Worm (Caenorhabditis elegans) whole organism, early embryonic: ENCODE measurements around the gene vang-1.
"Not testable (repeated sequence)": the region's sequence is repeated elsewhere in the genome, so short reads cannot be mapped to it uniquely, and the experiment has no call there.

Experiments
- B0310.2 ChIP-seq: sonication (generic microtip); optimal IDR thresholded peaks from 2 replicates; lab custom pipeline; 2016; ENCODE audit warnings: mild to moderate bottlenecking, missing genetic modification characterization, missing compliant biosample characterization
- F13C5.2 ChIP-seq: sonication (generic microtip); optimal IDR thresholded peaks from 2 replicates; lab custom pipeline; 2017; ENCODE audit warnings: mild to moderate bottlenecking, missing genetic modification characterization, inconsistent platforms, missing compliant biosample characterization
- aly-1 ChIP-seq: sonication (generic microtip); optimal IDR thresholded peaks from 2 replicates; lab custom pipeline; 2016; ENCODE audit warnings: missing genetic modification characterization, missing compliant biosample characterization
- ama-1 ChIP-seq: fragments of 150-350 bp; optimal IDR thresholded peaks from 2 replicates; lab custom pipeline; 2014
- ceh-13 ChIP-seq: fragments of 200-800 bp; sonication (Bioruptor generic); optimal IDR thresholded peaks from 2 replicates; lab custom pipeline; 2018; ENCODE audit warnings: mild to moderate bottlenecking, missing genetic modification characterization, missing compliant biosample characterization
- ceh-36 ChIP-seq: sonication (generic microtip); optimal IDR thresholded peaks from 2 replicates; lab custom pipeline; 2016; ENCODE audit warnings: missing genetic modification characterization, inconsistent platforms, missing compliant biosample characterization
- ets-7 ChIP-seq: sonication (generic microtip); optimal IDR thresholded peaks from 2 replicates; lab custom pipeline; 2016; ENCODE audit warnings: missing genotype, missing genetic modification characterization, missing compliant biosample characterization
- flt-1 ChIP-seq: fragments of 200-800 bp; sonication (Bioruptor generic); IDR thresholded peaks from 2 replicates; pipeline ENCODE4 v1.3.6; 2022; ENCODE audit warnings: missing genetic modification characterization, missing compliant biosample characterization
- hmbx-1 ChIP-seq: sonication (generic microtip); optimal IDR thresholded peaks from 2 replicates; lab custom pipeline; 2016; ENCODE audit warnings: mild to moderate bottlenecking, missing genetic modification characterization, missing compliant biosample characterization
- hmg-4 ChIP-seq: fragments of 200-800 bp; sonication (Bioruptor generic); optimal IDR thresholded peaks from 2 replicates; lab custom pipeline; 2018; ENCODE audit warnings: mild to moderate bottlenecking, missing genetic modification characterization, missing compliant biosample characterization
- hnd-1 ChIP-seq: sonication (generic microtip); optimal IDR thresholded peaks from 2 replicates; lab custom pipeline; 2016; ENCODE audit warnings: missing genetic modification characterization, missing compliant biosample characterization
- pes-1 ChIP-seq: fragments of 200-800 bp; sonication (Bioruptor generic); IDR thresholded peaks from 2 replicates; pipeline ENCODE4 v1.3.6; 2022; ENCODE audit warnings: missing genetic modification reagents, missing genetic modification characterization, missing compliant biosample characterization
- scrt-1 ChIP-seq: fragments of 200-800 bp; sonication (Bioruptor generic); IDR thresholded peaks from 2 replicates; pipeline ENCODE4 v1.3.6; 2022; ENCODE audit warnings: missing genetic modification characterization, missing compliant biosample characterization
- sea-1 ChIP-seq: fragments of 200-800 bp; sonication (Bioruptor generic); conservative IDR thresholded peaks from 2 replicates; pipeline ENCODE4 v1.3.6; 2022; ENCODE audit warnings: missing genetic modification characterization, missing compliant biosample characterization
- tbx-11 ChIP-seq: fragments of 200-800 bp; sonication (Bioruptor generic); IDR thresholded peaks from 2 replicates; pipeline ENCODE4 v1.3.6; 2022; ENCODE audit warnings: missing genetic modification characterization, missing compliant biosample characterization
- tbx-37 ChIP-seq: fragments of 200-800 bp; sonication (Bioruptor generic); conservative IDR thresholded peaks from 2 replicates; pipeline ENCODE4 v1.3.6; 2022; ENCODE audit warnings: missing genetic modification reagents, missing genetic modification characterization, missing compliant biosample characterization
- tra-4 ChIP-seq: sonication (generic microtip); optimal IDR thresholded peaks from 2 replicates; lab custom pipeline; 2017; ENCODE audit warnings: missing genetic modification characterization, missing compliant biosample characterization

Gene vang-1

ce11 chrX:2894273-2894672 is 8.6 kb downstream of the vang-1 start, which contains the start of gene B0410.1:
Gene B0410.1, plus strand, starts transcription at chrX:2894573.
- TF ChIP-seq sea-1, pes-1, scrt-1 (GFP tag; lab: Robert Waterston, UW): not testable (repeated sequence)

DNA sequence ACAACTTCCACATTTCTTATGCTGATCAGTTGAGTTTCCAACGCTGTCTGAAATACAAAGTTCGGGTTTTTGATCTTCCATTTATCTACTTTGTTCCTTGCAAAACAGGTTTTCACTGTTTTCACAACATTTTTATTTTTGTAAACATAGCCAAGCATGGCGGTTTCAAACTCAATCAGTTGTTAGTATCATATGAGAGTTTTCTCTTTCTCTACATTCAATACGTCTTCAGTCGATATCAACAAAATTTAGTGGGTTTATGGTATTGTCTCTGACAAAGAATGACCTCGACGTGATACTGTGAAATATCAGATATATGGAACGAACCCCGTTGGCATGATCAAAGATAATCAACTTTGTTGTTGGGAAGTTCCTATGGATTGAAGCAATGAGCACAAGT is 10.0 kb downstream of the vang-1 start:
- TF ChIP-seq ets-7 (tag; lab: Kevin White, UChicago) (no peak), flt-1 (GFP tag; lab: Robert Waterston, UW) (no peak), ceh-13 (no peak), sea-1 (GFP tag; lab: Robert Waterston, UW) (no peak), ceh-36 (no peak), F13C5.2 (tag; lab: Kevin White, UChicago) (no peak), hmbx-1 (tag; lab: Kevin White, UChicago) (no peak), scrt-1 (GFP tag; lab: Robert Waterston, UW) (no peak), ama-1 (lab: Kevin White, UChicago) (no peak), hmg-4 (GFP tag; lab: Kevin White, UChicago) (no peak), pes-1 (GFP tag; lab: Robert Waterston, UW) (no peak), tbx-11 (GFP tag; lab: Robert Waterston, UW) (no peak), B0310.2 (no peak), hnd-1 (tag; lab: Kevin White, UChicago) (no peak), tbx-37 (GFP tag; lab: Robert Waterston, UW) (no peak), aly-1 (tag; lab: Kevin White, UChicago) (no peak), tra-4 (tag; lab: Kevin White, UChicago) (no peak)

- TF ChIP-seq ceh-13 (no peak), pes-1 (GFP tag; lab: Robert Waterston, UW) (no peak), F13C5.2 (tag; lab: Kevin White, UChicago) (no peak), aly-1 (tag; lab: Kevin White, UChicago) (no peak), sea-1 (GFP tag; lab: Robert Waterston, UW) (no peak), scrt-1 (GFP tag; lab: Robert Waterston, UW) (no peak), tra-4 (tag; lab: Kevin White, UChicago) (no peak), hnd-1 (tag; lab: Kevin White, UChicago) (no peak), B0310.2 (no peak), flt-1 (GFP tag; lab: Robert Waterston, UW) (no peak), hmg-4 (GFP tag; lab: Kevin White, UChicago) (no peak), tbx-37 (GFP tag; lab: Robert Waterston, UW) (no peak), ets-7 (tag; lab: Kevin White, UChicago) (no peak), ama-1 (lab: Kevin White, UChicago) (no peak)
Measured at ce11 chrX:2898256-2898655, 12.6 kb downstream of the vang-1 start, which contains the start of gene F52B10.3. Gene F52B10.3, minus strand, starts transcription at chrX:2898356.

ce11 chrX:2900897-2901496 is 15.3 kb downstream of the vang-1 start:
- TF ChIP-seq hmbx-1 (tag; lab: Kevin White, UChicago) (no peak), sea-1 (GFP tag; lab: Robert Waterston, UW) (no peak), hmg-4 (GFP tag; lab: Kevin White, UChicago) (peak; percentile 80), ceh-13 (no peak), ceh-36 (no peak), aly-1 (tag; lab: Kevin White, UChicago) (no peak), ets-7 (tag; lab: Kevin White, UChicago) (no peak), ama-1 (lab: Kevin White, UChicago) (no peak), F13C5.2 (tag; lab: Kevin White, UChicago) (peak; percentile 19), scrt-1 (GFP tag; lab: Robert Waterston, UW) (no peak), B0310.2 (no peak), tbx-11 (GFP tag; lab: Robert Waterston, UW) (no peak), tbx-37 (GFP tag; lab: Robert Waterston, UW) (no peak), pes-1 (GFP tag; lab: Robert Waterston, UW) (no peak), hnd-1 (tag; lab: Kevin White, UChicago) (no peak), flt-1 (GFP tag; lab: Robert Waterston, UW) (0 out of 2 replicates have a peak, but pooled peaks have one; percentile 25), tra-4 (tag; lab: Kevin White, UChicago) (no peak)

DNA sequence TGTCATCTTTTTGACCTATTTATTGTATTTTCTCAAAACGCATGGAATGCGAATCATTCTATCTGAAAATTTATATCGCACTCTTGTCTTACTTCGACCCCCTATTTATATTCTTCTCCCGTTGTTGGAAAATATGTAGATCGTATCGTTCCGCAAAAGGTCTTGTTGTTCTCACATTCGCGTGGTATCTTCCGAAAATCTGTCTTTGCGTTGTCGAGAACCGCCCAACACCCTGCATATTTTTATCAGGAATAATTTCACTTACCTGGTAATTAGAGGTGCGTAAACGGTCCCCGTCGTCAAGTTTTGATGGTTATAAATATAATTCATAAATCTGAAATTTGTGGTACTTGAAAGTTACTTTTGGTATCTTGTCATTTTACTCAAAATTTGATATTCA is 17.2 kb downstream of the vang-1 start:
- TF ChIP-seq ceh-13: no peak

- TF ChIP-seq ets-7 (tag; lab: Kevin White, UChicago) (no peak), scrt-1 (GFP tag; lab: Robert Waterston, UW) (no peak), hmg-4 (GFP tag; lab: Kevin White, UChicago) (no peak), F13C5.2 (tag; lab: Kevin White, UChicago) (no peak), ceh-13 (no peak), tbx-11 (GFP tag; lab: Robert Waterston, UW) (no peak), hmbx-1 (tag; lab: Kevin White, UChicago) (no peak), B0310.2 (no peak), tbx-37 (GFP tag; lab: Robert Waterston, UW) (no peak), flt-1 (GFP tag; lab: Robert Waterston, UW) (no peak)
Measured at ce11 chrX:2903715-2904419, 18.2 kb downstream of the vang-1 start.
